Worm (Caenorhabditis elegans) whole organism, L1 larva: Measurements from ENCODE around the gene E04D5.4.

Source experiments
- C16A3.4 ChIP-seq: fragments of 150-350 bp; optimal IDR thresholded peaks from 2 replicates; lab custom pipeline; 2014; ENCODE audit warnings: missing biosample characterization, missing genetic modification characterization
- aly-2 ChIP-seq: fragments of 150-350 bp; optimal IDR thresholded peaks from 2 replicates; lab custom pipeline; 2014; ENCODE audit warnings: missing biosample characterization, missing genetic modification characterization
- ceh-82 ChIP-seq, 3 experiments: fragments of 150-350 bp in 1 of 3; sonication (generic microtip) in 2 of 3; optimal IDR thresholded peaks; 2 replicates each; lab custom pipeline; 2014 to 2017; ENCODE audit warnings: missing biosample characterization in 3 of 3, missing genetic modification characterization in 3 of 3
- dsc-1 ChIP-seq: sonication (generic microtip); optimal IDR thresholded peaks from 2 replicates; lab custom pipeline; 2016; ENCODE audit warnings: mild to moderate bottlenecking, missing genetic modification characterization, missing compliant biosample characterization
- efl-1 ChIP-seq, 4 experiments: fragments of 150-350 bp; optimal IDR thresholded peaks in 3 of 4; peaks in 1 of 4; 1 replicate in 1 of 4; 2 replicates in 3 of 4; lab custom pipeline; 2014; ENCODE audit warnings: missing biosample characterization in 2 of 4, missing genetic modification characterization in 2 of 4, missing genetic modification reagents in 2 of 4
- elt-2 ChIP-seq: sonication (generic microtip); optimal IDR thresholded peaks from 2 replicates; lab custom pipeline; 2016; ENCODE audit warnings: missing genetic modification characterization, mild to moderate bottlenecking, inconsistent platforms, missing compliant biosample characterization, missing genetic modification reagents
- ets-5 ChIP-seq: fragments of 200-800 bp; sonication (Bioruptor generic); IDR thresholded peaks from 2 replicates; pipeline ENCODE4 v1.3.6; 2022; ENCODE audit warnings: missing genetic modification characterization, missing compliant biosample characterization
- fkh-10 ChIP-seq: sonication (generic microtip); optimal IDR thresholded peaks from 2 replicates; lab custom pipeline; 2017; ENCODE audit warnings: missing biosample characterization, missing genetic modification reagents, missing genetic modification characterization
- fkh-4 ChIP-seq: sonication (generic microtip); optimal IDR thresholded peaks from 2 replicates; lab custom pipeline; 2016; ENCODE audit warnings: missing compliant biosample characterization, missing genetic modification characterization, borderline replicate concordance
- hpl-2 ChIP-seq: fragments of 150-350 bp; optimal IDR thresholded peaks from 2 replicates; lab custom pipeline; 2014; ENCODE audit warnings: missing biosample characterization, missing genetic modification reagents, missing genetic modification characterization
- irx-1 ChIP-seq: sonication (generic microtip); optimal IDR thresholded peaks from 2 replicates; lab custom pipeline; 2016; ENCODE audit warnings: missing genetic modification characterization, missing compliant biosample characterization
- isw-1 ChIP-seq: fragments of 200-800 bp; sonication (Bioruptor generic); IDR thresholded peaks from 2 replicates; pipeline ENCODE4 v1.3.6; 2022; ENCODE audit warnings: missing genetic modification characterization, missing compliant biosample characterization
- lin-15B ChIP-seq: fragments of 150-350 bp; sonication (generic microtip); optimal IDR thresholded peaks from 3 replicates; lab custom pipeline; 2014; ENCODE audit warnings: missing biosample characterization, missing genetic modification characterization
- lin-35 ChIP-seq, 2 experiments: fragments of 150-350 bp; optimal IDR thresholded peaks; 2 replicates each; lab custom pipeline; 2014; ENCODE audit warnings: missing biosample characterization in 2 of 2, missing genetic modification characterization in 2 of 2, missing genetic modification reagents in 2 of 2
- lin-39 ChIP-seq: fragments of 150-350 bp; optimal IDR thresholded peaks from 2 replicates; lab custom pipeline; 2014; ENCODE audit warnings: missing biosample characterization, missing genetic modification reagents, missing genetic modification characterization
- lir-3 ChIP-seq: sonication (generic microtip); optimal IDR thresholded peaks from 2 replicates; lab custom pipeline; 2016; ENCODE audit warnings: mild to moderate bottlenecking, missing genetic modification characterization, moderate library complexity, missing compliant biosample characterization; ENCODE audit not compliant: poor library complexity
- lsy-2 ChIP-seq, 2 experiments: fragments of 150-350 bp; optimal IDR thresholded peaks; 2 replicates each; lab custom pipeline; 2014; ENCODE audit warnings: missing biosample characterization in 2 of 2, missing genetic modification characterization in 2 of 2
- mdl-1 ChIP-seq, 2 experiments: fragments of 150-350 bp; optimal IDR thresholded peaks; 2 replicates each; lab custom pipeline; 2014 to 2017; ENCODE audit warnings: missing biosample characterization in 2 of 2, missing genetic modification characterization in 2 of 2, inconsistent platforms in 1 of 2
- mef-2 ChIP-seq: fragments of 150-350 bp; optimal IDR thresholded peaks from 2 replicates; lab custom pipeline; 2014; ENCODE audit warnings: missing biosample characterization, missing genetic modification characterization
- nhr-12 ChIP-seq: sonication (generic microtip); optimal IDR thresholded peaks from 2 replicates; lab custom pipeline; 2017; ENCODE audit warnings: missing biosample characterization, missing genetic modification characterization
- nhr-28 ChIP-seq: fragments of 150-350 bp; optimal IDR thresholded peaks from 2 replicates; lab custom pipeline; 2014; ENCODE audit warnings: missing biosample characterization, missing genetic modification characterization
- nhr-47 ChIP-seq: sonication (generic microtip); optimal IDR thresholded peaks from 2 replicates; lab custom pipeline; 2016; ENCODE audit warnings: mild to moderate bottlenecking, missing genetic modification characterization, moderate library complexity, missing compliant biosample characterization
- nhr-77 ChIP-seq: fragments of 150-350 bp; optimal IDR thresholded peaks from 2 replicates; lab custom pipeline; 2014; ENCODE audit warnings: missing biosample characterization, missing genetic modification characterization
- nhr-85 ChIP-seq: sonication (generic microtip); peaks from one replicate; lab custom pipeline; 2016; ENCODE audit warnings: missing genetic modification characterization, inconsistent platforms, missing compliant biosample characterization
- nhr-90 ChIP-seq: sonication (generic microtip); optimal IDR thresholded peaks from 2 replicates; lab custom pipeline; 2016; ENCODE audit warnings: mild to moderate bottlenecking, missing genetic modification characterization, missing compliant biosample characterization; ENCODE audit not compliant: poor library complexity
- pag-3 ChIP-seq: sonication (generic microtip); optimal IDR thresholded peaks from 2 replicates; lab custom pipeline; 2017; ENCODE audit warnings: missing genetic modification characterization, mild to moderate bottlenecking, missing compliant biosample characterization, antibody characterized with exemption, borderline replicate concordance; ENCODE audit not compliant: insufficient read depth
- rnt-1 ChIP-seq: sonication (generic microtip); optimal IDR thresholded peaks from 2 replicates; lab custom pipeline; 2016; ENCODE audit warnings: mild to moderate bottlenecking, missing genetic modification characterization, moderate library complexity, missing compliant biosample characterization
- skn-1 ChIP-seq: fragments of 150-350 bp; optimal IDR thresholded peaks from 2 replicates; lab custom pipeline; 2014; ENCODE audit warnings: missing biosample characterization, missing genetic modification characterization
- sox-4 ChIP-seq: sonication (generic microtip); optimal IDR thresholded peaks from 2 replicates; lab custom pipeline; 2016; ENCODE audit warnings: missing genetic modification characterization, missing compliant biosample characterization
- sptf-1 ChIP-seq: fragments of 150-350 bp; optimal IDR thresholded peaks from 2 replicates; lab custom pipeline; 2014; ENCODE audit warnings: missing biosample characterization, missing genetic modification characterization
- sup-37 ChIP-seq: fragments of 200-800 bp; sonication (Bioruptor generic); optimal IDR thresholded peaks from 2 replicates; lab custom pipeline; 2018; ENCODE audit warnings: mild to moderate bottlenecking, missing genetic modification characterization, missing compliant biosample characterization
- swsn-7 ChIP-seq: sonication (generic microtip); optimal IDR thresholded peaks from 2 replicates; lab custom pipeline; 2016; ENCODE audit warnings: missing genetic modification characterization, missing compliant biosample characterization
- tbx-2 ChIP-seq: sonication (generic microtip); optimal IDR thresholded peaks from 2 replicates; lab custom pipeline; 2016; ENCODE audit warnings: missing genetic modification characterization, missing compliant biosample characterization
- unc-130 ChIP-seq: fragments of 150-350 bp; optimal IDR thresholded peaks from 2 replicates; lab custom pipeline; 2017; ENCODE audit warnings: missing biosample characterization, missing genetic modification characterization, inconsistent platforms
- unc-62 ChIP-seq: fragments of 150-350 bp; optimal IDR thresholded peaks from 2 replicates; lab custom pipeline; 2014; ENCODE audit warnings: missing biosample characterization, missing genetic modification reagents, missing genetic modification characterization
- vab-15 ChIP-seq: sonication (generic microtip); optimal IDR thresholded peaks from 2 replicates; lab custom pipeline; 2017; ENCODE audit warnings: missing genotype, mild to moderate bottlenecking, missing genetic modification characterization, missing compliant biosample characterization
- xbp-1 ChIP-seq: sonication (generic microtip); optimal IDR thresholded peaks from 2 replicates; lab custom pipeline; 2016; ENCODE audit warnings: missing genetic modification characterization, missing compliant biosample characterization
- zag-1 ChIP-seq: fragments of 150-350 bp; optimal IDR thresholded peaks from 2 replicates; lab custom pipeline; 2014; ENCODE audit warnings: missing biosample characterization, missing genetic modification characterization
- zip-4 ChIP-seq: fragments of 200-800 bp; sonication (Bioruptor generic); optimal IDR thresholded peaks from 2 replicates; lab custom pipeline; 2018; ENCODE audit warnings: mild to moderate bottlenecking, missing genetic modification characterization, moderate library complexity, missing compliant biosample characterization

Gene E04D5.4

ce11 chrII:10482899-10483298, 42.8 kb downstream of the E04D5.4 start:
- TF ChIP-seq mef-2 (tag; lab: Kevin White, UChicago) (no peak), unc-62 (GFP tag; lab: Kevin White, UChicago) (no peak), zip-4 (GFP tag; lab: Kevin White, UChicago) (no peak), aly-2 (tag; lab: Kevin White, UChicago) (no peak), nhr-28 (no peak), nhr-85 (tag; lab: Kevin White, UChicago) (no peak), irx-1 (tag; lab: Kevin White, UChicago) (no peak), nhr-12 (no peak), ceh-82 (tag; optimal IDR thresholded peaks at IDR 0.05; lab: Kevin White, UChicago) (no peak), fkh-10 (GFP tag; lab: Kevin White, UChicago) (no peak), rnt-1 (tag; lab: Kevin White, UChicago) (no peak), nhr-90 (no peak), ets-5 (GFP tag; lab: Robert Waterston, UW) (no peak), skn-1 (no peak), lin-39 (tag; lab: Kevin White, UChicago) (no peak), sptf-1 (tag; lab: Kevin White, UChicago) (no peak), nhr-77 (tag; lab: Kevin White, UChicago) (no peak)

ce11 chrII:10483860-10484259, 43.8 kb downstream of the E04D5.4 start:
- no peak for TF ChIP-seq nhr-77 (tag; lab: Kevin White, UChicago)
- no peak for TF ChIP-seq lir-3 (tag; lab: Kevin White, UChicago)
- TF ChIP-seq fkh-4 (tag; lab: Kevin White, UChicago), result no peak
- TF ChIP-seq hpl-2, result no peak
- no peak for TF ChIP-seq zag-1
- TF ChIP-seq isw-1 (GFP tag; lab: Robert Waterston, UW), result no peak
- no peak for TF ChIP-seq nhr-47 (tag; lab: Kevin White, UChicago)
- TF ChIP-seq xbp-1 (tag; lab: Kevin White, UChicago), result no peak
- TF ChIP-seq mdl-1 (tag; optimal IDR thresholded peaks at IDR 0.05; lab: Kevin White, UChicago), result no peak
- TF ChIP-seq nhr-28, result no peak
- no peak for TF ChIP-seq swsn-7 (tag; lab: Kevin White, UChicago)
- no peak for TF ChIP-seq dsc-1 (tag; lab: Kevin White, UChicago)
- TF ChIP-seq pag-3 (tag; lab: Kevin White, UChicago), result no peak

- no peak for TF ChIP-seq lsy-2 (tag; optimal IDR thresholded peaks at IDR 0.05; lab: Kevin White, UChicago)
- no peak for TF ChIP-seq C16A3.4
- TF ChIP-seq nhr-12, result no peak
- TF ChIP-seq elt-2, result peak; percentile 46
- TF ChIP-seq tbx-2 (tag; lab: Kevin White, UChicago), result no peak
- no peak for TF ChIP-seq ets-5 (GFP tag; lab: Robert Waterston, UW)
- no peak for TF ChIP-seq efl-1 (optimal IDR thresholded peaks at IDR 0.05; lab: Kevin White, UChicago)
- peak in 1 of 2 experiments; percentile 86 for TF ChIP-seq efl-1 (GFP tag; optimal IDR thresholded peaks at IDR 0.05 in 1 of 2; lab: Kevin White, UChicago)
- no peak for TF ChIP-seq sup-37
- no peak for TF ChIP-seq lin-15B (tag; lab: Kevin White, UChicago)
Measured at ce11 chrII:10485640-10486039, 45.6 kb downstream of the E04D5.4 start.

- no peak for TF ChIP-seq lin-15B (tag; lab: Kevin White, UChicago)
- no peak for TF ChIP-seq unc-130 (tag; lab: Kevin White, UChicago)
- no peak for TF ChIP-seq swsn-7 (tag; lab: Kevin White, UChicago)
- no peak for TF ChIP-seq vab-15
- no peak for TF ChIP-seq lin-35 (GFP tag; optimal IDR thresholded peaks at IDR 0.05; lab: Kevin White, UChicago)
- TF ChIP-seq ceh-82 (tag; optimal IDR thresholded peaks at IDR 0.05; lab: Kevin White, UChicago), result no peak
- no peak for TF ChIP-seq sox-4 (tag; lab: Kevin White, UChicago)
- TF ChIP-seq, all 84 proteins: peak for 0
Measured at ce11 chrII:10486738-10487137, 46.7 kb downstream of the E04D5.4 start, which contains the start of gene ZK666.15. ZK666.15 (plus strand) TSS chrII:10487038.
